Fruit fly (Drosophila melanogaster) whole organism, embryonic: Measurements from ENCODE around the gene spn-B.

Experiments
- Atf-2 ChIP-seq: fragments of 200-800 bp; sonication (Bioruptor generic); optimal IDR thresholded peaks from 2 replicates; lab custom pipeline; 2016; ENCODE audit warnings: missing biosample characterization, missing genetic modification characterization
- Awh ChIP-seq: fragments of 200-800 bp; sonication (Bioruptor generic); IDR thresholded peaks from 2 replicates; pipeline ENCODE4, ENCODE4 v1.3.6; 2022; ENCODE audit warnings: missing biosample characterization, missing genetic modification characterization
- B-H1 ChIP-seq: fragments of 200-800 bp; sonication (Bioruptor generic); IDR thresholded peaks from 3 replicates; pipeline ENCODE4 v1.3.6; 2022; ENCODE audit warnings: missing biosample characterization, missing genetic modification characterization
- Bgb ChIP-seq: fragments of 200-800 bp; sonication (Bioruptor generic); IDR thresholded peaks from 2 replicates; pipeline ENCODE4 v1.3.6; 2022; ENCODE audit warnings: missing biosample characterization, missing genetic modification characterization; ENCODE audit not compliant: partially characterized antibody
- CG10431 ChIP-seq: fragments of 200-800 bp; sonication (Bioruptor generic); optimal IDR thresholded peaks from 3 replicates; lab custom pipeline; 2018; ENCODE audit warnings: missing biosample characterization, mild to moderate bottlenecking, missing genetic modification characterization
- CG12104 ChIP-seq: fragments of 200-800 bp; sonication (Bioruptor generic); optimal IDR thresholded peaks from 3 replicates; lab custom pipeline; 2016; ENCODE audit warnings: missing biosample characterization, missing genetic modification characterization
- CG13123 ChIP-seq: fragments of 200-800 bp; sonication (Bioruptor generic); optimal IDR thresholded peaks from 2 replicates; lab custom pipeline; 2016; ENCODE audit warnings: missing biosample characterization, missing genetic modification characterization
- CG13624 ChIP-seq: fragments of 200-800 bp; sonication (Bioruptor generic); optimal IDR thresholded peaks from 2 replicates; lab custom pipeline; 2016; ENCODE audit warnings: missing biosample characterization, missing genetic modification characterization
- CG14860 ChIP-seq: fragments of 200-800 bp; sonication (Bioruptor generic); IDR thresholded peaks from 3 replicates; pipeline ENCODE4 v1.3.6; 2022; ENCODE audit warnings: missing biosample characterization, missing genetic modification characterization; ENCODE audit not compliant: partially characterized antibody
- CG17359 ChIP-seq: fragments of 200-800 bp; sonication (Bioruptor generic); optimal IDR thresholded peaks from 3 replicates; lab custom pipeline; 2018; ENCODE audit warnings: missing biosample characterization, mild to moderate bottlenecking, missing genetic modification characterization, moderate library complexity
- CG2199 ChIP-seq: fragments of 200-800 bp; sonication (Bioruptor generic); IDR thresholded peaks from 3 replicates; pipeline ENCODE4 v1.3.6; 2022; ENCODE audit warnings: missing biosample characterization, missing genetic modification characterization
- CG30403 ChIP-seq: fragments of 200-800 bp; sonication (Bioruptor generic); optimal IDR thresholded peaks from 3 replicates; lab custom pipeline; 2016; ENCODE audit warnings: missing biosample characterization, missing genetic modification characterization
- CG3726 ChIP-seq: fragments of 200-800 bp; sonication (Bioruptor generic); IDR thresholded peaks from 3 replicates; pipeline ENCODE4, ENCODE4 v1.3.6; 2022; ENCODE audit warnings: missing biosample characterization, missing genetic modification characterization
- CG3838 ChIP-seq: fragments of 200-800 bp; sonication (Bioruptor generic); optimal IDR thresholded peaks from 3 replicates; lab custom pipeline; 2016; ENCODE audit warnings: missing biosample characterization, missing genetic modification characterization
- CG6175 ChIP-seq: fragments of 200-800 bp; sonication (Bioruptor generic); IDR thresholded peaks from 3 replicates; pipeline ENCODE4 v1.3.6; 2022; ENCODE audit warnings: missing biosample characterization, missing genetic modification characterization
- CG7745 ChIP-seq: fragments of 200-800 bp; sonication (Bioruptor generic); optimal IDR thresholded peaks from 2 replicates; lab custom pipeline; 2018; ENCODE audit warnings: missing biosample characterization, mild to moderate bottlenecking, missing genetic modification characterization, moderate library complexity
- CG7928 ChIP-seq: fragments of 200-800 bp; sonication (Bioruptor generic); optimal IDR thresholded peaks from 2 replicates; lab custom pipeline; 2017; ENCODE audit warnings: missing biosample characterization, mild to moderate bottlenecking, missing genetic modification characterization
- CG9609 ChIP-seq: fragments of 200-800 bp; sonication (Bioruptor generic); optimal IDR thresholded peaks from 3 replicates; lab custom pipeline; 2016; ENCODE audit warnings: missing biosample characterization, missing genetic modification characterization
- CrebB ChIP-seq: fragments of 200-800 bp; sonication (Bioruptor generic); optimal IDR thresholded peaks from 3 replicates; lab custom pipeline; 2018; ENCODE audit warnings: missing biosample characterization, mild to moderate bottlenecking, missing genetic modification characterization
- Dad ChIP-seq: fragments of 200-800 bp; sonication (Bioruptor generic); optimal IDR thresholded peaks from 3 replicates; lab custom pipeline; 2016; ENCODE audit warnings: missing biosample characterization, missing genetic modification characterization
- Drgx ChIP-seq: fragments of 200-800 bp; sonication (Bioruptor generic); IDR thresholded peaks from 2 replicates; pipeline ENCODE4 v1.3.6; 2022; ENCODE audit warnings: missing biosample characterization, missing genetic modification characterization
- HHEX ChIP-seq: fragments of 200-800 bp; sonication (Bioruptor generic); optimal IDR thresholded peaks from 3 replicates; lab custom pipeline; 2017; ENCODE audit warnings: missing biosample characterization, mild to moderate bottlenecking, missing genetic modification characterization, missing genetic modification reagents
- MESR4 ChIP-seq: fragments of 200-800 bp; sonication (Bioruptor generic); optimal IDR thresholded peaks from 2 replicates; lab custom pipeline; 2018; ENCODE audit warnings: missing biosample characterization, mild to moderate bottlenecking, missing genetic modification characterization, moderate library complexity
- Mad ChIP-seq: fragments of 200-800 bp; sonication (Bioruptor generic); optimal IDR thresholded peaks from 2 replicates; lab custom pipeline; 2016; ENCODE audit warnings: missing biosample characterization, missing genetic modification characterization
- Meics ChIP-seq: fragments of 200-800 bp; sonication (Bioruptor generic); optimal IDR thresholded peaks from 2 replicates; lab custom pipeline; 2017; ENCODE audit warnings: missing biosample characterization, mild to moderate bottlenecking, missing genetic modification characterization
- NFAT ChIP-seq: fragments of 200-800 bp; sonication (Bioruptor generic); IDR thresholded peaks from 2 replicates; pipeline ENCODE4 v1.3.6; 2022; ENCODE audit warnings: missing biosample characterization, missing genetic modification characterization
- Ravus ChIP-seq: fragments of 200-800 bp; sonication (Bioruptor generic); IDR thresholded peaks from 2 replicates; pipeline ENCODE4 v1.3.6; 2022; ENCODE audit warnings: missing biosample characterization, missing genetic modification characterization
- Sry-δ ChIP-seq: fragments of 200-800 bp; sonication (Bioruptor generic); optimal IDR thresholded peaks from 2 replicates; lab custom pipeline; 2016; ENCODE audit warnings: missing biosample characterization, missing genetic modification characterization
- Xbp1 ChIP-seq: fragments of 200-800 bp; sonication (Bioruptor generic); optimal IDR thresholded peaks from 3 replicates; lab custom pipeline; 2016; ENCODE audit warnings: missing biosample characterization, mild to moderate bottlenecking, missing genetic modification characterization
- Xrp1 ChIP-seq: fragments of 200-800 bp; sonication (Bioruptor generic); IDR thresholded peaks from 2 replicates; pipeline ENCODE4 v1.3.6; 2022; ENCODE audit warnings: missing biosample characterization, missing genetic modification characterization
- YL-1 ChIP-seq: fragments of 200-800 bp; sonication (Bioruptor generic); optimal IDR thresholded peaks from 3 replicates; lab custom pipeline; 2017; ENCODE audit warnings: missing biosample characterization, mild to moderate bottlenecking, missing genetic modification characterization
- ap ChIP-seq: fragments of 200-800 bp; sonication (Bioruptor generic); IDR thresholded peaks from 2 replicates; pipeline ENCODE4 v1.3.6; 2022; ENCODE audit warnings: missing biosample characterization, missing genetic modification characterization
- bcd ChIP-seq: fragments of 200-800 bp; sonication (Bioruptor generic); optimal IDR thresholded peaks from 2 replicates; lab custom pipeline; 2017; ENCODE audit warnings: missing biosample characterization, mild to moderate bottlenecking, missing genetic modification characterization
- cato ChIP-seq: fragments of 200-800 bp; sonication (Bioruptor generic); optimal IDR thresholded peaks from 2 replicates; lab custom pipeline; 2016; ENCODE audit warnings: missing biosample characterization, missing genetic modification characterization, borderline replicate concordance
- caup ChIP-seq: fragments of 200-800 bp; sonication (Bioruptor generic); optimal IDR thresholded peaks from 3 replicates; lab custom pipeline; 2017; ENCODE audit warnings: missing biosample characterization, mild to moderate bottlenecking, missing genetic modification characterization, moderate library complexity; ENCODE audit not compliant: severe bottlenecking
- chn ChIP-seq: fragments of 200-800 bp; sonication (Bioruptor generic); optimal IDR thresholded peaks from 2 replicates; lab custom pipeline; 2016; ENCODE audit warnings: missing biosample characterization, missing genetic modification characterization
- crol ChIP-seq: fragments of 200-800 bp; sonication (Bioruptor generic); IDR thresholded peaks from 2 replicates; pipeline ENCODE4 v1.3.6; 2022; ENCODE audit warnings: missing biosample characterization, missing genetic modification characterization
- disco-r ChIP-seq: fragments of 200-800 bp; sonication (Bioruptor generic); optimal IDR thresholded peaks from 2 replicates; lab custom pipeline; 2016; ENCODE audit warnings: missing biosample characterization, missing genetic modification characterization
- fru ChIP-seq: fragments of >200 bp; optimal IDR thresholded peaks from 2 replicates; lab custom pipeline; 2017
- gcm ChIP-seq: fragments of 200-800 bp; sonication (Bioruptor generic); optimal IDR thresholded peaks from 2 replicates; lab custom pipeline; 2019; ENCODE audit warnings: missing biosample characterization, mild to moderate bottlenecking, missing genetic modification characterization, moderate library complexity
- gsb-n ChIP-seq: fragments of 200-800 bp; sonication (Bioruptor generic); optimal IDR thresholded peaks from 3 replicates; lab custom pipeline; 2018; ENCODE audit warnings: missing biosample characterization, mild to moderate bottlenecking, missing genetic modification characterization
- kah ChIP-seq: fragments of 200-800 bp; sonication (Bioruptor generic); optimal IDR thresholded peaks from 2 replicates; lab custom pipeline; 2018; ENCODE audit warnings: missing biosample characterization, mild to moderate bottlenecking, missing genetic modification characterization
- lab ChIP-seq: fragments of 200-800 bp; sonication (Bioruptor generic); optimal IDR thresholded peaks from 3 replicates; lab custom pipeline; 2017; ENCODE audit warnings: missing biosample characterization, missing genetic modification characterization, mild to moderate bottlenecking, moderate library complexity, missing genetic modification reagents
- nau ChIP-seq: fragments of 200-800 bp; sonication (Bioruptor generic); optimal IDR thresholded peaks from 3 replicates; lab custom pipeline; 2017; ENCODE audit warnings: missing biosample characterization, mild to moderate bottlenecking, missing genetic modification characterization, missing genetic modification reagents
- row ChIP-seq: fragments of 200-800 bp; sonication (Bioruptor generic); IDR thresholded peaks from 3 replicates; pipeline ENCODE4 v1.3.6; 2022; ENCODE audit warnings: missing biosample characterization, missing genetic modification characterization
- salm ChIP-seq: fragments of 200-800 bp; sonication (Bioruptor generic); optimal IDR thresholded peaks from 2 replicates; lab custom pipeline; 2018; ENCODE audit warnings: missing biosample characterization, mild to moderate bottlenecking, missing genetic modification characterization
- shn ChIP-seq: fragments of 200-800 bp; sonication (Bioruptor generic); optimal IDR thresholded peaks from 3 replicates; lab custom pipeline; 2016; ENCODE audit warnings: missing biosample characterization, missing genetic modification characterization
- wdn ChIP-seq: fragments of 200-800 bp; sonication (Bioruptor generic); IDR thresholded peaks from 2 replicates; pipeline ENCODE4 v1.3.6; 2022; ENCODE audit warnings: missing biosample characterization, missing genetic modification characterization
- zen ChIP-seq: fragments of 200-800 bp; sonication (Bioruptor generic); optimal IDR thresholded peaks from 3 replicates; lab custom pipeline; 2018; ENCODE audit warnings: missing biosample characterization, mild to moderate bottlenecking, missing genetic modification characterization, moderate library complexity

Gene spn-B

DNA sequence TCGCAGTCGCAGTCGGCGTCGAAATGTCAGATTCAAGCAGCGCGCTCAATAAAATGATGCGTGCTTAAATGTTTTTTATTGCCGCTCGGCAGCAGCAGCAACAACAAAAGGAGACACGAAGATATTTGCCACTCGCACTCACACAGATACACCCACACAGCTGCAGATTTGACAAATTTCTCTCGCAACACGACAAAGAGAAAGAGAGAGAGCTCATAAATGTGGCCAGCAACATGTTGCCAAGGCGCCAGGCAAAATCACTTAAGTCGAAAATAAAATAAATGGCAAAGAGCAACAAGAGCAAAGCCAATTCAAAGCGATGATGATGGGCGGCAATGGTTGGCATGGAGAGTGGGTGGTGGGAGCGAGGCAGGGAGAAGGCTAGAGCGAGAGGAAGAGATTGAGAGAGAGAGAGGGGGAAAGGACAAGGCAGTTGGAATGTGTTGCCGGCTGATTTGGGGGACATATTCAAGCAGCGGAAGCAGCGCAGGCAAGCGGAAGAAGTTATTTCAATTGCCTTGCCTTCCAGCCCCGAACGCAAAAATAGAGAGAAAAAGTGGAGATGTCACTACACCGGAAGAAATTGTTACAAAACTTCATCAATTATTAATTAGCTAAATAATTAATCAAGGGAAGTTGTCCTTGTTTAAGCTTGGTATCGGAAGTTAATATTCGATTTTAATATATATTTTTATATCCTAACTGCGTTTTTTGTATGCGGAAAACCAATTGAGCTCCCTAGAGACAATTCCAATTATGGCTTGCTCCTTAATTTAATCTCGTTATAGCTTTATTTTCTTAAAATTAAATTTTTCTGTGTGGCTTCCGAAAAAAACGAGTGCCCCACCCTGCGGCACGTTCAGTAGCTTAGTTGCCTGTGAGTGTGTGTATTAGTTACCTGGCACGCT lies 19.2 kb downstream of the spn-B start (continued):
- TF ChIP-seq CrebB (tag; lab: Kevin White, UChicago) = no peak
- no peak for TF ChIP-seq YL-1
- TF ChIP-seq gsb-n = peak; percentile 14
- TF ChIP-seq CG3726 (GFP tag; lab: Robert Waterston, UW) = no peak
- no peak; the same call in 1 of the 2 replicates for TF ChIP-seq ap (GFP tag; lab: Robert Waterston, UW)
- TF ChIP-seq HHEX (GFP tag; lab: Kevin White, UChicago) = peak; percentile 64
- peak; percentile 14; the same call in 1 of the 2 replicates for TF ChIP-seq crol (GFP tag; lab: Robert Waterston, UW)
- TF ChIP-seq B-H1 (GFP tag; lab: Robert Waterston, UW) = no peak
- peak; percentile 61; the same call in 1 of the 3 replicates for TF ChIP-seq CG2199 (GFP tag; lab: Robert Waterston, UW)
- TF ChIP-seq Sry-δ = no peak
- no peak for TF ChIP-seq salm
- no peak for TF ChIP-seq chn (GFP tag; lab: Kevin White, UChicago)
- TF ChIP-seq shn (GFP tag; lab: Kevin White, UChicago) = no peak
- TF ChIP-seq Awh (GFP tag; lab: Robert Waterston, UW) = 0 out of 2 replicates have a peak, but pooled peaks have one; percentile 22
- TF ChIP-seq CG9609 (GFP tag; lab: Kevin White, UChicago) = no peak
- TF ChIP-seq CG17359 (tag; lab: Kevin White, UChicago) = peak; percentile 66
- peak; percentile 30; the same call in 1 of the 2 replicates for TF ChIP-seq Drgx (GFP tag; lab: Robert Waterston, UW)
- TF ChIP-seq CG13123 (GFP tag; lab: Kevin White, UChicago) = peak; percentile 8
- TF ChIP-seq gcm = peak; percentile 10
- TF ChIP-seq CG13624 = peak; percentile 21
- no peak for TF ChIP-seq kah (GFP tag; lab: Kevin White, UChicago)
- TF ChIP-seq CG12104 (GFP tag; lab: Kevin White, UChicago) = peak; percentile 22
- peak; percentile 31 for TF ChIP-seq cato (GFP tag; lab: Kevin White, UChicago)
- TF ChIP-seq, all 482 proteins: peak for 215

DNA sequence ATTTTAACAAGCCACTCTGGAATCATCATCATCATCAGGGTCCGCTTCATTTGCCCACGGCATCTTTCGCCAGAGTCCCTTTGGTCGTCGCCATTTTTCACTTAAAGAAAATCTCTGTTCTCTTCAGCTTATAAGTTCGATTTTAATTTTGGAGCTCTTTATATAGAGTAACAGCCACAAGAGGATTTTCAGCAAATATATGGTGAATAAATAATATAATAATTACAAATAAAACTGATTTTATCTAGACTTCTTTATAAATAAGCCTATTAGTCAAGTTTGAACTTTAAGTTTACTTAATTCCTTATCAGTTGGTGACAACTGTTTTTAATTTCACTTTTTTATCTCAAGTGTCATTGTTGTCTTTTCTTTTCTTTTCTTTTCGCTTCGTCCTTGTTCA lies 20.6 kb downstream of the spn-B start:
- TF ChIP-seq CG10431 (GFP tag; lab: Kevin White, UChicago) = no peak
- no peak for TF ChIP-seq Atf-2 (GFP tag; lab: Kevin White, UChicago)
- no peak for TF ChIP-seq CG14860 (GFP tag; lab: Robert Waterston, UW)
- no peak for TF ChIP-seq CG3726 (GFP tag; lab: Robert Waterston, UW)
- no peak for TF ChIP-seq Xbp1 (GFP tag; lab: Kevin White, UChicago)
- 0 out of 3 replicates have a peak, but pooled peaks have one; percentile 24 for TF ChIP-seq row (GFP tag; lab: Robert Waterston, UW)
- TF ChIP-seq Xrp1 (GFP tag; lab: Robert Waterston, UW) = 0 out of 2 replicates have a peak, but pooled peaks have one; percentile 7
- TF ChIP-seq NFAT (GFP tag; lab: Robert Waterston, UW) = no peak
- no peak for TF ChIP-seq Bgb (GFP tag; lab: Robert Waterston, UW)
- no peak for TF ChIP-seq fru (lab: Kevin White, UChicago)
- TF ChIP-seq Mad = no peak
- no peak for TF ChIP-seq Dad
- TF ChIP-seq wdn (GFP tag; lab: Robert Waterston, UW) = no peak
- TF ChIP-seq bcd = no peak
- no peak for TF ChIP-seq nau (GFP tag; lab: Kevin White, UChicago)
- TF ChIP-seq gsb-n = no peak
- TF ChIP-seq MESR4 (GFP tag; lab: Kevin White, UChicago) = no peak
- no peak for TF ChIP-seq CG7928 (GFP tag; lab: Kevin White, UChicago)
- TF ChIP-seq lab (GFP tag; lab: Kevin White, UChicago) = peak; percentile 51
- TF ChIP-seq caup (GFP tag; lab: Kevin White, UChicago) = peak; percentile 23
- TF ChIP-seq Ravus (GFP tag; lab: Robert Waterston, UW) = no peak
- no peak for TF ChIP-seq zen (tag; lab: Kevin White, UChicago)
- TF ChIP-seq Meics (GFP tag; lab: Kevin White, UChicago) = no peak
- TF ChIP-seq disco-r (GFP tag; lab: Kevin White, UChicago) = no peak
- no peak for TF ChIP-seq CG6175 (GFP tag; lab: Robert Waterston, UW)
- TF ChIP-seq CG3838 (GFP tag; lab: Kevin White, UChicago) = no peak
- TF ChIP-seq CG30403 = no peak
- TF ChIP-seq CG7745 = no peak
